Worm (Caenorhabditis elegans) whole organism, L3 larva: ENCODE results near the gene F53H4.2.

Source experiments
- R02D3.7 ChIP-seq: fragments of 150-350 bp; optimal IDR thresholded peaks from 2 replicates; lab custom pipeline; 2014; ENCODE audit warnings: missing biosample characterization, missing genetic modification characterization
- ZK546.5 ChIP-seq: sonication (generic microtip); optimal IDR thresholded peaks from 2 replicates; lab custom pipeline; 2017; ENCODE audit warnings: missing biosample characterization, missing genetic modification characterization
- aly-2 ChIP-seq: fragments of 150-350 bp; optimal IDR thresholded peaks from 2 replicates; lab custom pipeline; 2014; ENCODE audit warnings: missing biosample characterization, missing genetic modification characterization
- ceh-16 ChIP-seq: sonication (generic microtip); optimal IDR thresholded peaks from 2 replicates; lab custom pipeline; 2017; ENCODE audit warnings: missing biosample characterization, missing genetic modification characterization
- ceh-82 ChIP-seq: fragments of 150-350 bp; optimal IDR thresholded peaks from 2 replicates; lab custom pipeline; 2014; ENCODE audit warnings: missing biosample characterization, missing genetic modification characterization
- daf-12 ChIP-seq: fragments of 150-350 bp; optimal IDR thresholded peaks from 2 replicates; lab custom pipeline; 2014; ENCODE audit warnings: missing biosample characterization, missing genetic modification reagents, missing genetic modification characterization
- egl-5 ChIP-seq: fragments of 150-350 bp; optimal IDR thresholded peaks from 2 replicates; lab custom pipeline; 2017; ENCODE audit warnings: missing biosample characterization, missing genetic modification reagents, missing genetic modification characterization, inconsistent platforms
- elt-1 ChIP-seq: fragments of 150-350 bp; optimal IDR thresholded peaks from 2 replicates; lab custom pipeline; 2014; ENCODE audit warnings: missing biosample characterization, missing genetic modification characterization
- elt-3 ChIP-seq, 3 experiments: fragments of 150-350 bp in 1 of 3; sonication (generic microtip) in 2 of 3; optimal IDR thresholded peaks; 2 replicates in 2 of 3; 4 replicates in 1 of 3; lab custom pipeline; 2014 to 2017; ENCODE audit warnings: missing biosample characterization in 3 of 3, missing genetic modification characterization in 3 of 3
- fkh-2 ChIP-seq: fragments of 150-350 bp; optimal IDR thresholded peaks from 2 replicates; lab custom pipeline; 2014; ENCODE audit warnings: missing biosample characterization, missing genetic modification reagents, missing genetic modification characterization
- fos-1 ChIP-seq: fragments of 150-350 bp; optimal IDR thresholded peaks from 2 replicates; lab custom pipeline; 2014; ENCODE audit warnings: missing biosample characterization, missing genetic modification characterization
- hmg-11 ChIP-seq: sonication (generic microtip); optimal IDR thresholded peaks from 2 replicates; lab custom pipeline; 2016; ENCODE audit warnings: missing genetic modification characterization, missing compliant biosample characterization
- lin-15B ChIP-seq: fragments of 150-350 bp; optimal IDR thresholded peaks from 2 replicates; lab custom pipeline; 2014; ENCODE audit warnings: missing biosample characterization, missing genetic modification characterization
- lin-39 ChIP-seq: fragments of 150-350 bp; optimal IDR thresholded peaks from 2 replicates; lab custom pipeline; 2018; ENCODE audit warnings: missing biosample characterization, missing genetic modification reagents, missing genetic modification characterization
- lsy-12 ChIP-seq: sonication (generic microtip); optimal IDR thresholded peaks from 2 replicates; lab custom pipeline; 2016; ENCODE audit warnings: mild to moderate bottlenecking, missing genetic modification characterization, missing compliant biosample characterization
- mdl-1 ChIP-seq: fragments of 150-350 bp; optimal IDR thresholded peaks from 2 replicates; lab custom pipeline; 2014; ENCODE audit warnings: missing biosample characterization, missing genetic modification characterization
- nhr-11 ChIP-seq: fragments of 150-350 bp; optimal IDR thresholded peaks from 2 replicates; lab custom pipeline; 2014; ENCODE audit warnings: missing biosample characterization, missing genetic modification characterization
- nhr-12 ChIP-seq: fragments of 150-350 bp; optimal IDR thresholded peaks from 2 replicates; lab custom pipeline; 2014; ENCODE audit warnings: missing biosample characterization, missing genetic modification characterization
- nhr-23 ChIP-seq: fragments of 150-350 bp; optimal IDR thresholded peaks from 2 replicates; lab custom pipeline; 2014; ENCODE audit warnings: missing biosample characterization, missing genetic modification reagents, missing genetic modification characterization
- nhr-25 ChIP-seq: sonication (generic microtip); optimal IDR thresholded peaks from 2 replicates; lab custom pipeline; 2017; ENCODE audit warnings: missing biosample characterization, missing genetic modification characterization
- nhr-28 ChIP-seq: fragments of 150-350 bp; optimal IDR thresholded peaks from 2 replicates; lab custom pipeline; 2014; ENCODE audit warnings: missing biosample characterization, missing genetic modification characterization
- nhr-43 ChIP-seq: sonication (generic microtip); optimal IDR thresholded peaks from 2 replicates; lab custom pipeline; 2016; ENCODE audit warnings: mild to moderate bottlenecking, missing genetic modification characterization, missing compliant biosample characterization; ENCODE audit not compliant: poor library complexity, severe bottlenecking
- nhr-76 ChIP-seq: fragments of 150-350 bp; sonication (generic microtip); optimal IDR thresholded peaks from 5 replicates; lab custom pipeline; 2014; ENCODE audit warnings: missing biosample characterization, missing genetic modification characterization
- nhr-77 ChIP-seq: fragments of 150-350 bp; optimal IDR thresholded peaks from 2 replicates; lab custom pipeline; 2014; ENCODE audit warnings: missing biosample characterization, missing genetic modification characterization
- pha-4 ChIP-seq: fragments of 150-350 bp; optimal IDR thresholded peaks from 2 replicates; lab custom pipeline; 2014; ENCODE audit warnings: missing biosample characterization, missing genetic modification reagents, missing genetic modification characterization
- sea-2 ChIP-seq: fragments of 150-350 bp; sonication (generic microtip); optimal IDR thresholded peaks from 4 replicates; lab custom pipeline; 2014; ENCODE audit warnings: missing biosample characterization, missing genetic modification reagents, missing genetic modification characterization
- skn-1 ChIP-seq: fragments of 150-350 bp; optimal IDR thresholded peaks from 2 replicates; lab custom pipeline; 2014; ENCODE audit warnings: missing biosample characterization, missing genetic modification characterization
- snpc-4 ChIP-seq: fragments of 150-350 bp; optimal IDR thresholded peaks from 2 replicates; lab custom pipeline; 2014; ENCODE audit warnings: missing biosample characterization, missing genetic modification characterization
- tbx-2 ChIP-seq: sonication (generic microtip); optimal IDR thresholded peaks from 2 replicates; lab custom pipeline; 2016; ENCODE audit warnings: mild to moderate bottlenecking, missing genetic modification characterization, missing compliant biosample characterization
- unc-62 ChIP-seq: fragments of 150-350 bp; sonication (generic microtip); optimal IDR thresholded peaks from 4 replicates; lab custom pipeline; 2014; ENCODE audit warnings: missing biosample characterization, missing genetic modification reagents, missing genetic modification characterization
- zag-1 ChIP-seq: fragments of 150-350 bp; optimal IDR thresholded peaks from 2 replicates; lab custom pipeline; 2014; ENCODE audit warnings: missing biosample characterization, missing genetic modification characterization
- ztf-4 ChIP-seq: fragments of 150-350 bp; optimal IDR thresholded peaks from 2 replicates; lab custom pipeline; 2014; ENCODE audit warnings: missing biosample characterization, missing genetic modification characterization

F53H4.2 gene

DNA sequence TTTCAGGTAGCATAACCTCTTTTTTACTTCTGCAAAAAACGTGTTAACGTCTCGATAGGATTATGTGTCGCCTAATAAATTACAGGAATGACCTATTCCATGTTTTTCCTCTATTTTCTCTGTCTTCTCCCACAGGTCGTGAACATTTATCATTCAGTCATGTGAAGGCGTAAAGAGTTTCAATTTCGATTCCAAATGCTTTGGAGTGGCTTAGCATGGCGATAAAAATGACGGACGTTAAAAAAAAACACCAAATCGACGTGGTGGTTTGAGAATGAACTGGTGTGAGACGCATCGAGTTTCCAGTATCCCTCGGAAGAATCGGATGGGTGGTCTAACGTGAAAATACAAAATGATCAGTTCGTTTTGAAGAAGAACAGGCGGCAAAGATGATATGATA, 12.6 kb downstream of the F53H4.2 start:
- TF ChIP-seq nhr-43 (peak; percentile 2), nhr-11 (tag; lab: Kevin White, UChicago) (no peak)

DNA sequence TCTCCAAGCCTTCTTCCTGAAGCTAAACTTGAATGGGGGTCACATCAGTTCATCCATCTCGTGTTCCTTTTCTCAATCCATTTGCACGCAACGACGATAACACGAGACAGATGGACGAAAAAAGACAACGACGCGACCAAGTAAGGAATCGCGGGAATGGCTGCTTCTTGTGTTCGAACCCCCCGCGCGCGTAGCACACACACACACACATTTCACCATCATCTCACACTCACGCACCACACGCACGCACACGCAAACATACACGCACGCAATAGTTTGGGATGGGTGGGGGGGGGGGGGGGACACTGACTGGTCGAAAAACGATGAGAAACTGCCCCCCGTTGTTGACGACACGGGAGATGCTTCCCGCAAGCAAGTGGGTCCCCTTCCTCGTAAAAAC, 20.0 kb downstream of the F53H4.2 start:
- TF ChIP-seq ZK546.5 (tag; lab: Kevin White, UChicago) (no peak), lsy-12 (tag; lab: Kevin White, UChicago) (peak; percentile 41), sea-2 (GFP tag; lab: Kevin White, UChicago) (no peak), snpc-4 (tag; lab: Kevin White, UChicago) (no peak), hmg-11 (tag; lab: Kevin White, UChicago) (peak; percentile 5), daf-12 (tag; lab: Kevin White, UChicago) (no peak), egl-5 (tag; lab: Kevin White, UChicago) (no peak), elt-1 (no peak), nhr-12 (tag; lab: Kevin White, UChicago) (no peak), lin-39 (peak; percentile 53), ceh-16 (tag; lab: Kevin White, UChicago) (no peak)
- TF ChIP-seq, all 47 proteins: peak for 3

DNA sequence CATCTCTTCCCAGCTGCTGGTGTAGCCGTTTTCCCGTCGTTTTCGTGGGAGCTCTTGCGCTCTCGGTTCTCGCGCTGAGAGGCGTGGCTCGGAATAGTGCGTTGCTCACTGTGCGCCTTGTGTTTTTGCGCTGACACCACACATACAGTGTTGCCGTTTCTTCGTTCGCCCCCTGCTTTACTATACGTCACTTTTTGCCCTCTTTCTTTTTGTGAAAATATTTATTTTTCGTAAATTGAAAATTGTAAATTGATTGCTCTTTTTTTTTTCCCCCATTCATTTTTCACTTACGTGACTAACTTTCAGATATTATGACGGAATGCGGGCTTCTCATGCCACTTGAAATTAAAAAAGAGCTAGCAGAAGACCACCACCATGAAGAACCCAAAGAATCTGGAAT, 21.8 kb downstream of the F53H4.2 start, which contains the start of gene gmeb-2:
Gene gmeb-2 (plus strand): TSS at position 301 of the 400 bp plus-strand sequence.
- no peak for TF ChIP-seq daf-12 (tag; lab: Kevin White, UChicago)
- TF ChIP-seq nhr-23 (tag; lab: Kevin White, UChicago) = no peak
- TF ChIP-seq nhr-25 (tag; lab: Kevin White, UChicago) = no peak
- TF ChIP-seq nhr-11 (tag; lab: Kevin White, UChicago) = no peak
- TF ChIP-seq egl-5 (tag; lab: Kevin White, UChicago) = no peak
- peak; percentile 4 for TF ChIP-seq pha-4
- TF ChIP-seq nhr-12 (tag; lab: Kevin White, UChicago) = no peak
- no peak for TF ChIP-seq zag-1 (tag; lab: Kevin White, UChicago)
- no peak for TF ChIP-seq nhr-77 (tag; lab: Kevin White, UChicago)
- no peak for TF ChIP-seq fos-1 (tag; lab: Kevin White, UChicago)
- TF ChIP-seq aly-2 (tag; lab: Kevin White, UChicago) = no peak
- peak; percentile 17 for TF ChIP-seq lsy-12 (tag; lab: Kevin White, UChicago)
- no peak for TF ChIP-seq nhr-28

DNA sequence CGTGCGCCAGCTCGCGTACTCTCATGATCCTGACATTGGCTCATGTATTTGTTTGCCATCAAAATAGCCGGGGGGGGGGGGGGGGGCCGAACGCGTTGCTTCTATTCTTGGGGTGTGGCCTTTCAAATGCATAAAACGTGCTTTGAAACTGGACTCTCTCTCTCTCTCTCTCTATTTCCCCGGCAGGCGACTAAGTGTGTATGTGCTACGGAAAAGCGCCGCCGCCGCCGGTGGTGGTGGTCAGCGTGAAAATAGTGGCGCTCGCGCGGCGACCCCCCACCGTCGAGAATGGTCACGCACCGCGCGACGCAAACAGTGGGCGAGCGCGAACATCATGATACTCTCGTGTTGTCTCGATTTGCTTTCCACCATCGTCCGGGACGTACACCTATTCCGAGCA, 24.1 kb downstream of the F53H4.2 start:
- TF ChIP-seq mdl-1 (no peak), lsy-12 (tag; lab: Kevin White, UChicago) (peak; percentile 49)

DNA sequence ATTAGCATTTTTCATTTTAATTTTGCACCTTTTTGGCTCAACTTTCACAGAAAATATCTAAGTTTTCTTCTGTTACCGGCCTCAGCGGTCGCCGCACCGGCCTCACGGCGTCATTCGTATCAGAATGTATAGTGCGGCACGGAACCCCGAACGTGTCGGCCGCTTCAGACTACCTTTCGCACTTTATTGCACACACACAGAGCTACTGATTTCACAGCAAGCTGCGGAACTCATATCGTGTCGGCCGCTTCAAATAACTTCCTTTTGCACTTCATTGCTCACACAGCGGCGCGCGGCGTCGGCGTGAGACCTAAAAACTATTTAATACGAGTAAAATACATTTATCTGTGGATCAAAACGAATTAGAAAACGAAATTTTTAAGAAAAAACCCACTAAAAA, 27.5 kb downstream of the F53H4.2 start:
- TF ChIP-seq nhr-28 (no peak), unc-62 (GFP tag; lab: Kevin White, UChicago) (no peak), ceh-82 (tag; lab: Kevin White, UChicago) (no peak), egl-5 (tag; lab: Kevin White, UChicago) (no peak), tbx-2 (no peak)

DNA sequence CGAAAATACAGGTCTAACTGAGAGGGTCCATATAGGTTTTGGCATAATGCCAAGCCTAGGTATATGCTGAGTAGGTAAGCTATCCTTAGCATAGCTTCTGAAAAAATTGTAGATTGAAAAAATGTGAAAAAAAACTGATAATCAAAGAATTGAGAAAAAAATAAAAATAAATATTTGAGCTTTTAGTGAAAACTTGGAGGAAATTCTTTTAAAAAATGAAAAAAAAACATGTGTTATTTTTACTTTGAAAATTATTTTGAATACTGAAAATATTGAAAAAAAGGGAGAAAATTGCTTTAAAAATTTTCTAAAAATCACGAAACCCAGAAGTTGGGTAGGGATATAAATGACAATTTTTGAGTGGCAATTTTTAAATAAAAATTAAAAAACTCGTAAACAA, 30.5 kb downstream of the F53H4.2 start, which contains the start of gene F53H4.3:
Gene F53H4.3 (minus strand): TSS at position 101 of the 400 bp plus-strand sequence.
- TF ChIP-seq fkh-2 (tag; lab: Kevin White, UChicago) (no peak), elt-3 (tag; optimal IDR thresholded peaks at IDR 0.05; lab: Kevin White, UChicago) (no peak)

DNA sequence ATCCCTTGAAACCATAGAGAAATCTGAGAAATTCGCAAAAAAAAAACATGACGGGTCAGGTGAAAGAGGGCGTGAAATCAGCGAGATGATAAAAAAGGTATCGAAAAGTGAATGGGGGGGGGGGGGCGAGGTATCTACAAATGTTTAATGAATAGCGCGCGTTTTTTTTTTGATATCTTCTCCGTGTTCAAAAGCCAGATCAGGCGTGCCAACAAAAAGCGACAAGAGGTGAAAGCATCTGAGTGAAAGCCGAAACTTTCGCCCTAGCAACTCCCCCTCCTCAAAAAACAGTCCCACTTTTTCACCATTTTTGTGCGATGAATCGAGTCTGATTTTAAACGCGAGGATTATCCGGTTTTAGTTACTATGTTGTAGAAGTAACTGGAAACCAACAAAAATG, 31.0 kb downstream of the F53H4.2 start:
- no peak for TF ChIP-seq skn-1 (tag; lab: Kevin White, UChicago)
- TF ChIP-seq lsy-12 (tag; lab: Kevin White, UChicago) = no peak
- no peak for TF ChIP-seq lin-39
- TF ChIP-seq fos-1 (tag; lab: Kevin White, UChicago) = no peak
- no peak for TF ChIP-seq nhr-28
- TF ChIP-seq nhr-76 (tag; lab: Kevin White, UChicago) = no peak
- TF ChIP-seq fkh-2 (tag; lab: Kevin White, UChicago) = no peak
- no peak for TF ChIP-seq nhr-77 (tag; lab: Kevin White, UChicago)
- no peak for TF ChIP-seq sea-2 (GFP tag; lab: Kevin White, UChicago)
- no peak for TF ChIP-seq R02D3.7 (tag; lab: Kevin White, UChicago)
- no peak for TF ChIP-seq zag-1 (tag; lab: Kevin White, UChicago)
- no peak for TF ChIP-seq daf-12 (tag; lab: Kevin White, UChicago)
- TF ChIP-seq pha-4 = no peak
- no peak for TF ChIP-seq lin-15B
- TF ChIP-seq aly-2 (tag; lab: Kevin White, UChicago) = no peak
- no peak for TF ChIP-seq ztf-4 (tag; lab: Kevin White, UChicago)
- TF ChIP-seq, all 47 proteins: peak for 0
